Worm (Caenorhabditis elegans) whole organism, young adult: ENCODE data around the gene clec-78.

Source experiments
- B0019.2 ChIP-seq: fragments of 200-800 bp; sonication (Bioruptor generic); conservative IDR thresholded peaks from 2 replicates; pipeline ENCODE4 v1.3.6; 2022; ENCODE audit warnings: missing genetic modification reagents, missing genetic modification characterization, missing compliant biosample characterization
- C06A6.2 ChIP-seq: fragments of 200-800 bp; sonication (Bioruptor generic); conservative IDR thresholded peaks from 2 replicates; pipeline ENCODE4 v1.3.6; 2022; ENCODE audit warnings: missing genetic modification characterization, missing compliant biosample characterization
- D2030.7 ChIP-seq: fragments of 200-800 bp; sonication (Bioruptor generic); IDR thresholded peaks from 2 replicates; pipeline ENCODE4 v1.3.6; 2022; ENCODE audit warnings: missing genetic modification reagents, missing genetic modification characterization, missing compliant biosample characterization
- F37B4.10 ChIP-seq: fragments of 200-800 bp; sonication (Bioruptor generic); IDR thresholded peaks from 2 replicates; pipeline ENCODE4 v1.3.6; 2022; ENCODE audit warnings: missing genetic modification characterization, missing compliant biosample characterization
- F52B5.7 ChIP-seq: sonication (generic microtip); optimal IDR thresholded peaks from 2 replicates; lab custom pipeline; 2016; ENCODE audit warnings: mild to moderate bottlenecking, missing genetic modification characterization, missing compliant biosample characterization
- F55B11.4 ChIP-seq: sonication (generic microtip); optimal IDR thresholded peaks from 2 replicates; lab custom pipeline; 2016; ENCODE audit warnings: missing compliant biosample characterization, missing genetic modification characterization, borderline replicate concordance; ENCODE audit not compliant: insufficient read depth
- K11D2.4 ChIP-seq: fragments of 200-800 bp; sonication (Bioruptor generic); IDR thresholded peaks from 2 replicates; pipeline ENCODE4 v1.3.6; 2022; ENCODE audit warnings: missing genetic modification reagents, missing genetic modification characterization, missing compliant biosample characterization
- Y79H2A.3 ChIP-seq: fragments of 200-800 bp; sonication (Bioruptor generic); conservative IDR thresholded peaks from 2 replicates; pipeline ENCODE4 v1.3.6; 2022; ENCODE audit warnings: missing genetic modification reagents, missing genetic modification characterization, missing compliant biosample characterization
- attf-5 ChIP-seq: fragments of 200-800 bp; sonication (Bioruptor generic); optimal IDR thresholded peaks from 2 replicates; lab custom pipeline; 2018; ENCODE audit warnings: mild to moderate bottlenecking, missing genetic modification characterization, missing compliant biosample characterization
- cebp-1 ChIP-seq, 2 experiments: fragments of 200-800 bp in 1 of 2; sonication (Bioruptor generic) in 1 of 2; sonication (generic microtip) in 1 of 2; IDR thresholded peaks in 1 of 2; optimal IDR thresholded peaks in 1 of 2; 2 replicates each; pipeline versions ENCODE4 v1.3.6 to Lab custom; 2017 to 2022; ENCODE audit warnings: missing compliant biosample characterization in 2 of 2, missing genetic modification characterization in 2 of 2, mild to moderate bottlenecking in 1 of 2, missing genetic modification reagents in 1 of 2, moderate library complexity in 1 of 2
- cebp-2 ChIP-seq: fragments of 200-800 bp; sonication (Bioruptor generic); IDR thresholded peaks from 2 replicates; pipeline ENCODE4 v1.3.6; 2022; ENCODE audit warnings: missing genetic modification characterization, missing compliant biosample characterization
- ceh-27 ChIP-seq: fragments of 200-800 bp; sonication (Bioruptor generic); optimal IDR thresholded peaks from 2 replicates; lab custom pipeline; 2018; ENCODE audit warnings: mild to moderate bottlenecking, missing genetic modification characterization, moderate library complexity, missing compliant biosample characterization
- chd-7 ChIP-seq: sonication (generic microtip); optimal IDR thresholded peaks from 2 replicates; lab custom pipeline; 2016; ENCODE audit warnings: mild to moderate bottlenecking, missing genetic modification characterization, moderate library complexity, missing compliant biosample characterization
- die-1 ChIP-seq: sonication (generic microtip); optimal IDR thresholded peaks from 2 replicates; lab custom pipeline; 2016; ENCODE audit warnings: missing genotype, mild to moderate bottlenecking, missing genetic modification characterization, missing compliant biosample characterization
- dpl-1 ChIP-seq: fragments of 150-350 bp; optimal IDR thresholded peaks from 2 replicates; lab custom pipeline; 2014; ENCODE audit warnings: missing biosample characterization, missing genetic modification reagents, missing genetic modification characterization
- egl-18 ChIP-seq: fragments of 200-800 bp; sonication (Bioruptor generic); IDR thresholded peaks from 2 replicates; pipeline ENCODE4 v1.3.6; 2022; ENCODE audit warnings: missing genetic modification reagents, missing genetic modification characterization, missing compliant biosample characterization
- ekl-4 ChIP-seq: fragments of 200-800 bp; sonication (Bioruptor generic); IDR thresholded peaks from 2 replicates; pipeline ENCODE4 v1.3.6; 2022; ENCODE audit warnings: missing genetic modification reagents, missing genetic modification characterization, missing compliant biosample characterization
- fkh-3 ChIP-seq: sonication (generic microtip); optimal IDR thresholded peaks from 2 replicates; lab custom pipeline; 2016; ENCODE audit warnings: mild to moderate bottlenecking, missing genetic modification characterization, missing compliant biosample characterization
- him-1 ChIP-seq: sonication (generic microtip); optimal IDR thresholded peaks from 2 replicates; lab custom pipeline; 2016; ENCODE audit warnings: missing genotype, missing genetic modification reagents, missing genetic modification characterization, missing compliant biosample characterization
- hlh-12 ChIP-seq: sonication (generic microtip); optimal IDR thresholded peaks from 2 replicates; lab custom pipeline; 2016; ENCODE audit warnings: missing genetic modification characterization, missing compliant biosample characterization
- hmg-1.2 ChIP-seq: fragments of 200-800 bp; sonication (Bioruptor generic); IDR thresholded peaks from 2 replicates; pipeline ENCODE4 v1.3.6; 2022; ENCODE audit warnings: missing genetic modification reagents, missing genetic modification characterization, missing compliant biosample characterization
- hmg-20 ChIP-seq: fragments of 200-800 bp; sonication (Bioruptor generic); IDR thresholded peaks from 2 replicates; pipeline ENCODE4 v1.3.6; 2022; ENCODE audit warnings: missing genetic modification reagents, missing genetic modification characterization, missing compliant biosample characterization
- hrde-1 ChIP-seq: sonication (generic microtip); optimal IDR thresholded peaks from 2 replicates; lab custom pipeline; 2016; ENCODE audit warnings: missing genetic modification characterization, mild to moderate bottlenecking, missing compliant biosample characterization, moderate library complexity, missing genotype, missing genetic modification reagents, borderline replicate concordance
- hsf-1 ChIP-seq: fragments of 200-800 bp; sonication (Bioruptor generic); IDR thresholded peaks from 2 replicates; pipeline ENCODE4 v1.3.6; 2022; ENCODE audit warnings: missing genetic modification reagents, missing genetic modification characterization, missing compliant biosample characterization
- lsy-27 ChIP-seq: sonication (generic microtip); optimal IDR thresholded peaks from 2 replicates; lab custom pipeline; 2017; ENCODE audit warnings: missing genetic modification characterization, mild to moderate bottlenecking, missing compliant biosample characterization, antibody characterized with exemption, missing genotype, borderline replicate concordance; ENCODE audit not compliant: insufficient read depth
- madf-10 ChIP-seq: sonication (generic microtip); optimal IDR thresholded peaks from 2 replicates; lab custom pipeline; 2016; ENCODE audit warnings: mild to moderate bottlenecking, missing genetic modification characterization, missing compliant biosample characterization
- mcd-1 ChIP-seq: fragments of 200-800 bp; sonication (Bioruptor generic); IDR thresholded peaks from 2 replicates; pipeline ENCODE4 v1.3.6; 2022; ENCODE audit warnings: missing genetic modification reagents, missing genetic modification characterization, missing compliant biosample characterization
- nhr-120 ChIP-seq: fragments of 200-800 bp; sonication (Bioruptor generic); IDR thresholded peaks from 2 replicates; pipeline ENCODE4 v1.3.6; 2022; ENCODE audit warnings: missing genetic modification characterization, missing compliant biosample characterization
- nhr-179 ChIP-seq: sonication (generic microtip); optimal IDR thresholded peaks from 2 replicates; lab custom pipeline; 2016; ENCODE audit warnings: mild to moderate bottlenecking, missing genetic modification characterization, missing compliant biosample characterization
- nhr-80 ChIP-seq: sonication (generic microtip); optimal IDR thresholded peaks from 2 replicates; lab custom pipeline; 2016; ENCODE audit warnings: missing genetic modification characterization, missing compliant biosample characterization
- nhr-90 ChIP-seq: sonication (generic microtip); optimal IDR thresholded peaks from 2 replicates; lab custom pipeline; 2016; ENCODE audit warnings: missing genotype, mild to moderate bottlenecking, missing genetic modification characterization, missing compliant biosample characterization
- rcor-1 ChIP-seq: fragments of 200-800 bp; sonication (Bioruptor generic); IDR thresholded peaks from 2 replicates; pipeline ENCODE4 v1.3.6; 2022; ENCODE audit warnings: missing genetic modification reagents, missing genetic modification characterization, missing compliant biosample characterization
- sea-2 ChIP-seq: fragments of 200-800 bp; sonication (Bioruptor generic); IDR thresholded peaks from 2 replicates; pipeline ENCODE4 v1.3.6; 2022; ENCODE audit warnings: missing genetic modification characterization, missing compliant biosample characterization
- tbp1 ChIP-seq: fragments of 200-800 bp; sonication (Bioruptor generic); optimal IDR thresholded peaks from 2 replicates; lab custom pipeline; 2018; ENCODE audit warnings: mild to moderate bottlenecking, missing genetic modification characterization, missing compliant biosample characterization
- unc-130 ChIP-seq: sonication (generic microtip); optimal IDR thresholded peaks from 2 replicates; lab custom pipeline; 2016; ENCODE audit warnings: missing genetic modification reagents, missing genetic modification characterization, missing compliant biosample characterization
- unc-62 ChIP-seq: fragments of 150-350 bp; optimal IDR thresholded peaks from 2 replicates; lab custom pipeline; 2014; ENCODE audit warnings: missing biosample characterization, missing genetic modification reagents, missing genetic modification characterization
- zfh-2 ChIP-seq: fragments of 200-800 bp; sonication (Bioruptor generic); conservative IDR thresholded peaks from 2 replicates; pipeline ENCODE4 v1.3.6; 2022; ENCODE audit warnings: missing genetic modification reagents, missing genetic modification characterization, missing compliant biosample characterization

clec-78 gene

DNA sequence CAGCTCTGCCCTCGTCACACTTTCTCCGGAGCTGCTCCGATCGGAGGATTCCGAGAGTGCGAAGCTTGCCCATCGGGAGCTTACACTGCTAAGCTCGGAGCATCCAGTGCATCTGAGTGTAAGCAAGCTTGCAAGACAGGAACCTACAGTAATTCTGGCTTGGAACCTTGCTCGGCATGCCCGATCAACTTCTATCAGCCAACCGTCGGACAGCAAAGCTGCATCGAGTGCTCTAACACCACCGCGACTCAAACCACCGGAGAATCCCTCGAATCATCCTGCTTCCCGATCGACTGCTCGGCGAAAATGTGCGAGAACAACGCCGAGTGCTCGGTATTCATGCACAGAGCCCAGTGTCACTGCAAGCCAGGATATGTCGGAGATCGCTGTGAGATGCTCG, 15.3 kb downstream of the clec-78 start:
- TF ChIP-seq zfh-2 = peak; percentile 71
- TF ChIP-seq nhr-90 (tag; lab: Kevin White, UChicago) = no peak
- 0 out of 2 replicates have a peak, but pooled peaks have one; percentile 20 for TF ChIP-seq mcd-1 (GFP tag; lab: Robert Waterston, UW)

DNA sequence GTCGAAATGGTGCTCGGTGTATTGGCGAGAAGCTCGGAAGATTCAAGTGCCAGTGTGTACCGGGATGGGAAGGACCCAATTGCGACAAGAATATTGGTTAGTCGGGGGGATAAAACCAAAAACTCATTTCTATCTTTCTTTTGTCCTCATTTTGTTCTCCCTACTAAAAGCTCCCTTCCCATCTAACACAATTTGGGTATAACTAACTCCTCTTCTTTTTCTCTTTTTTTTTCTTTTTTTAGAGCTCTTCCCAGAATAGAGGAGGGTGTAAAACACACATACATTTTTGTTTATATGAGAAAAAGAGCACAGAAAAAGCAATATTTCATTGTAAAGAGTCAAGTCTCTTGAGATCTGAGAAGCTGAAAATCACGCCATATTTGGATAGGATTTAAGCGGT, 16.3 kb downstream of the clec-78 start:
- TF ChIP-seq lsy-27 (no peak), cebp-2 (no peak), rcor-1 (no peak), hlh-12 (tag; lab: Kevin White, UChicago) (no peak), hmg-20 (GFP tag; lab: Robert Waterston, UW) (no peak), F37B4.10 (GFP tag; lab: Robert Waterston, UW) (no peak)

DNA sequence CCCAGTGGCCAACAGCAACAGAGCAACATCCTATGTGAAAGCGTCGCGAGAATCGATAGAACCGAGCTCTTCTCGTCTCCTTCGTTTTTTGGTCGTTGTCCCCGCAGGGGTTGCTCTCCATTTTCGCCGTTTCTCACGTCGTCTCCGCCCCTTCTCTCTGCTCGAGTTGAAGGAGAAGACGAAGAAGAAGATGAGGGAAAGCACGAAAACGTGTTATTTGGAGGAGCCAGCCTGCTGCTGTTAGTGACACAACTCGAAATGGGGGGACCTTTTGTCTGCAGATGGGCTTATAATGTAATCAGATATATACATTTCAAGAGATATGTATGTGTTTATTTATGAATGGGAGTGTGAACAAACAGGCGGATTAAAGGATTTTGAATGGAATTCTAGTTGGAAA, 18.8 kb downstream of the clec-78 start, which contains the start of gene W02C12.2:
TSS of gene W02C12.2 (minus strand) at position 277 of the 400 bp plus-strand sequence.
- no peak for TF ChIP-seq ekl-4 (GFP tag; lab: Robert Waterston, UW)
- TF ChIP-seq hmg-1.2 (GFP tag; lab: Robert Waterston, UW) = no peak
- TF ChIP-seq fkh-3 (tag; lab: Kevin White, UChicago) = no peak
- TF ChIP-seq zfh-2 = peak; percentile 53; the same call in 1 of the 2 replicates
- TF ChIP-seq ceh-27 (GFP tag; lab: Kevin White, UChicago) = peak; percentile 30
- TF ChIP-seq attf-5 (GFP tag; lab: Kevin White, UChicago) = no peak
- no peak for TF ChIP-seq chd-7
- TF ChIP-seq F55B11.4 (tag; lab: Kevin White, UChicago) = no peak
- TF ChIP-seq Y79H2A.3 (GFP tag; lab: Robert Waterston, UW) = no peak
- TF ChIP-seq hmg-20 (GFP tag; lab: Robert Waterston, UW) = no peak
- TF ChIP-seq, all 124 proteins: peak for 2

DNA sequence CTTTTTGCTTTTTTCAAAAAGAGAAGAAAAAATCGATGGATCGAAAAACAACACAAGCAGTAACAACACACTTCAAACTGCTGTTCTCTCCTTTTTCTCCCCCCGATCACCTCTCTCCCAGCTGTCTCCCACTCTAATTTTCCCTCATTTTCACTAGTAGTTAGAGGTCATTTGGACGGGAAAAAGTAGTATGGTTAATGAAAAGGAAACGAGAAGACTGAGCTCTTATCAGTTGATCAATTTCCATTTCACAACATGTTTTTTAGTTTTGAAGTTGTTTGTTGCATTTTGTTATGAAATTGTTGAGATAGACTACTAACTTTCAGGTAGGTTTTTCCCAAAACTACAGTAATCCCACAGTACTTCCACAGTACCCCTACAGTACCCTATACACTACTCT, 19.5 kb downstream of the clec-78 start:
- TF ChIP-seq cebp-1 (GFP tag; IDR thresholded peaks at IDR 0.05; lab: Robert Waterston, UW) (peak; percentile 29; the same call in 1 of the 2 replicates), cebp-1 (tag; optimal IDR thresholded peaks at IDR 0.05; lab: Kevin White, UChicago) (peak; percentile 54), F55B11.4 (tag; lab: Kevin White, UChicago) (no peak), nhr-80 (tag; lab: Kevin White, UChicago) (peak; percentile 12), nhr-90 (tag; lab: Kevin White, UChicago) (no peak)

DNA sequence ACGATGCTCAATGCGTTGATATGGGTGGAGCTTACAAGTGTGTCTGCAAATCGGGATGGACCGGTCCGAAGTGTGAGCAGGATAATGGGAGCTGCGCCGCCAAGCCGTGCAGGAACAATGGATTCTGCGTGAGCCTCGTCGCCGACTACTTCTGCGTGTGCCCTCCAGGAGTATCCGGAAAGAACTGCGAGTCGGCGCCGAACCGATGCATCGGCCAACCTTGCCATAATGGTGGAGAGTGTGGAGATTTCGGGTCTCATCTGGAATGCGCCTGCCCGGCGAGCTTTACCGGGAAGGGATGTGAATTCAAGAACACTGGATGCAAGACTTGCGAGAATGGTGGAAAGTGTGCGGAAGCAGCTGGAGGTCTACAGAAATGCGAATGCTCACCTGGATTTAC, 21.0 kb downstream of the clec-78 start:
- TF ChIP-seq zfh-2 (peak; percentile 75), K11D2.4 (GFP tag; lab: Robert Waterston, UW) (no peak)
- TF ChIP-seq, all 124 proteins: peak for 1

DNA sequence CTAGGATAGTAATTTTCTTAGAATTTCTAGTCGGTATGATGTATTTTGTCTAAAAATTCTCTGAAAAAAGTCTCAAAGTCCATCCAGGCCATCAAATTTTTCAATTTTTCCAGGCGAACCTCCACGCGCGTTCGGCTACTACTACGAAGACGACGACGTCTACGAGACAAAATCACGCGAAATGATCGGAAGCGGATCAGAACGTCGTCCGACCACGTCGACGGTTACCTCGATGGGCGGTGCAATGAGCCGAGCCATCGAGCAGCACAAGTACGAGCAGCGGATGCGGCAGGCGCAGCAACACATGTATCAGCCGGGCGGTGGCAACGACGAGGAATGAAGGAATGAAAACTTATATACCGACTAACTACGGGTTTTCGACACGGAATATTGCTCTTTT, 24.7 kb downstream of the clec-78 start:
- TF ChIP-seq unc-130 (GFP tag; lab: Kevin White, UChicago) (no peak), unc-62 (no peak), ekl-4 (GFP tag; lab: Robert Waterston, UW) (no peak), D2030.7 (no peak), dpl-1 (no peak), egl-18 (0 out of 2 replicates have a peak, but pooled peaks have one; percentile 6), mcd-1 (GFP tag; lab: Robert Waterston, UW) (0 out of 2 replicates have a peak, but pooled peaks have one; percentile 7), zfh-2 (peak; percentile 62), die-1 (no peak), sea-2 (GFP tag; lab: Robert Waterston, UW) (no peak)
- TF ChIP-seq, all 124 proteins: peak for 3

DNA sequence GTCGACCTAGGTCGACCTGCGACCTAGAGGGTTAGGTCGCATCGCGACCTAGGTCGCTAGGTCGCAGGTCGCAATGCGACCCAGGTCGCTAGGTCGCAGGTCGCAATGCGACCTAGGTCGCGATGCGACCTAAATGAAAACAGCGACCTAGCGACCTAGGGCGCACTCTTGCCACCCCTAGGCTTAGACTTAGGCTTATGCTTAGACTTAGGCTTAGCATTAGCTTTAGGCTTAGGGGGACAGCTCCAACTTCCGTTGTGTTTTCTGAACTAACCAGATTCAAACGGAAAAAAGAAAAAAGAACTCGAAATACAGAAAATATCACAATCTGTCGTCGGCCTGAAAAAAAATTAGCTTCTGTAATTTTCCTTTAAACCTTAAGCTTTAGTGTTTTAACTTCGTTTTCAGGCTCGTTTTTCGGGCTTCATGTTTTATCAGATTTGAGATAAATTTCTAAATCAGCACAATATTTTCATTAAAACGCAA, 25.5 kb downstream of the clec-78 start:
- no peak for TF ChIP-seq him-1 (tag; lab: Kevin White, UChicago)
- TF ChIP-seq hsf-1 (GFP tag; lab: Robert Waterston, UW) = no peak
- TF ChIP-seq nhr-120 = 0 out of 2 replicates have a peak, but pooled peaks have one; percentile 33
- no peak for TF ChIP-seq hrde-1 (tag; lab: Kevin White, UChicago)
- no peak for TF ChIP-seq nhr-179 (tag; lab: Kevin White, UChicago)
- TF ChIP-seq B0019.2 (GFP tag; lab: Robert Waterston, UW) = no peak
- TF ChIP-seq F55B11.4 (tag; lab: Kevin White, UChicago) = no peak
- TF ChIP-seq madf-10 (tag; lab: Kevin White, UChicago) = no peak
- no peak for TF ChIP-seq C06A6.2 (GFP tag; lab: Robert Waterston, UW)
- TF ChIP-seq tbp1 (GFP tag; lab: Kevin White, UChicago) = no peak
- TF ChIP-seq unc-130 (GFP tag; lab: Kevin White, UChicago) = no peak
- no peak for TF ChIP-seq F52B5.7 (tag; lab: Kevin White, UChicago)
